Worm (Caenorhabditis elegans) whole organism, L4 larva: Measurements from ENCODE around the gene F35B3.3.

Experiments used
- dpl-1 ChIP-seq: fragments of 150-350 bp; optimal IDR thresholded peaks from 2 replicates; lab custom pipeline; 2014; ENCODE audit warnings: missing biosample characterization, missing genetic modification reagents, missing genetic modification characterization
- fos-1 ChIP-seq: fragments of 150-350 bp; optimal IDR thresholded peaks from 2 replicates; lab custom pipeline; 2014; ENCODE audit warnings: missing biosample characterization, missing genetic modification characterization
- lin-13 ChIP-seq: fragments of 150-350 bp; optimal IDR thresholded peaks from 2 replicates; lab custom pipeline; 2014; ENCODE audit warnings: missing biosample characterization, missing genetic modification reagents, missing genetic modification characterization
- nhr-6 ChIP-seq: fragments of 150-350 bp; optimal IDR thresholded peaks from 2 replicates; lab custom pipeline; 2014; ENCODE audit warnings: missing biosample characterization, missing genetic modification characterization

ce11 chrX:16998003-16998402 lies 15.3 kb upstream of the F35B3.3 start:
- TF ChIP-seq nhr-6 (tag; lab: Kevin White, UChicago) (no peak), fos-1 (tag; lab: Kevin White, UChicago) (no peak), lin-13 (GFP tag; lab: Kevin White, UChicago) (no peak), dpl-1 (GFP tag; lab: Kevin White, UChicago) (no peak)
